Worm (Caenorhabditis elegans) whole organism, young adult: ENCODE measurements around the gene Y56A3A.2.

ENCODE experiments used
- B0035.1 ChIP-seq: sonication (generic microtip); optimal IDR thresholded peaks from 2 replicates; lab custom pipeline; 2016; ENCODE audit warnings: missing genetic modification characterization, mild to moderate bottlenecking, missing compliant biosample characterization, missing genotype, missing genetic modification reagents
- B0336.3 ChIP-seq: fragments of 200-800 bp; sonication (Bioruptor generic); IDR thresholded peaks from 2 replicates; pipeline ENCODE4 v1.3.6; 2022; ENCODE audit warnings: missing genetic modification characterization, missing compliant biosample characterization
- C06A6.2 ChIP-seq: fragments of 200-800 bp; sonication (Bioruptor generic); conservative IDR thresholded peaks from 2 replicates; pipeline ENCODE4 v1.3.6; 2022; ENCODE audit warnings: missing genetic modification characterization, missing compliant biosample characterization
- D2030.7 ChIP-seq: fragments of 200-800 bp; sonication (Bioruptor generic); IDR thresholded peaks from 2 replicates; pipeline ENCODE4 v1.3.6; 2022; ENCODE audit warnings: missing genetic modification reagents, missing genetic modification characterization, missing compliant biosample characterization
- F22D6.2 ChIP-seq: sonication (generic microtip); optimal IDR thresholded peaks from 2 replicates; lab custom pipeline; 2016; ENCODE audit warnings: mild to moderate bottlenecking, missing genetic modification characterization, missing compliant biosample characterization
- T07F8.4 ChIP-seq: sonication (generic microtip); optimal IDR thresholded peaks from 2 replicates; lab custom pipeline; 2016; ENCODE audit warnings: mild to moderate bottlenecking, missing genetic modification characterization, moderate library complexity, missing compliant biosample characterization
- T26A5.8 ChIP-seq: sonication (generic microtip); optimal IDR thresholded peaks from 2 replicates; lab custom pipeline; 2016; ENCODE audit warnings: missing genetic modification characterization, missing compliant biosample characterization
- ama-1 ChIP-seq, 3 experiments: fragments of 150-350 bp in 1 of 3; sonication (generic microtip) in 2 of 3; optimal IDR thresholded peaks; 2 replicates each; lab custom pipeline; 2014 to 2018; ENCODE audit warnings: missing biosample characterization in 2 of 3, missing genetic modification characterization in 2 of 3, missing genetic modification reagents in 2 of 3
- aptf-3 ChIP-seq: fragments of 200-800 bp; sonication (Bioruptor generic); IDR thresholded peaks from 2 replicates; pipeline ENCODE4 v1.3.6; 2022; ENCODE audit warnings: missing genetic modification characterization, missing compliant biosample characterization
- bed-1 ChIP-seq: fragments of 200-800 bp; sonication (Bioruptor generic); IDR thresholded peaks from 2 replicates; pipeline ENCODE4 v1.3.6; 2022; ENCODE audit warnings: missing genetic modification reagents, missing genetic modification characterization, missing compliant biosample characterization
- bed-2 ChIP-seq: fragments of 200-800 bp; sonication (Bioruptor generic); IDR thresholded peaks from 2 replicates; pipeline ENCODE4 v1.3.6; 2022; ENCODE audit warnings: missing genetic modification reagents, missing genetic modification characterization, missing compliant biosample characterization
- ceh-58 ChIP-seq: fragments of 200-800 bp; sonication (Bioruptor generic); IDR thresholded peaks from 2 replicates; pipeline ENCODE4 v1.3.6; 2022; ENCODE audit warnings: missing genetic modification characterization, missing compliant biosample characterization
- dox-1 ChIP-seq: fragments of 200-800 bp; sonication (Bioruptor generic); IDR thresholded peaks from 2 replicates; pipeline ENCODE4 v1.3.6; 2022; ENCODE audit warnings: missing genetic modification reagents, missing genetic modification characterization, missing compliant biosample characterization
- efl-1 ChIP-seq: fragments of 150-350 bp; optimal IDR thresholded peaks from 2 replicates; lab custom pipeline; 2014; ENCODE audit warnings: missing biosample characterization, missing genetic modification reagents, missing genetic modification characterization
- egrh-3 ChIP-seq: fragments of 200-800 bp; sonication (Bioruptor generic); IDR thresholded peaks from 2 replicates; pipeline ENCODE4 v1.3.6; 2022; ENCODE audit warnings: missing genetic modification reagents, missing genetic modification characterization, missing compliant biosample characterization
- ekl-4 ChIP-seq: fragments of 200-800 bp; sonication (Bioruptor generic); IDR thresholded peaks from 2 replicates; pipeline ENCODE4 v1.3.6; 2022; ENCODE audit warnings: missing genetic modification reagents, missing genetic modification characterization, missing compliant biosample characterization
- him-1 ChIP-seq: sonication (generic microtip); optimal IDR thresholded peaks from 2 replicates; lab custom pipeline; 2016; ENCODE audit warnings: missing genotype, missing genetic modification reagents, missing genetic modification characterization, missing compliant biosample characterization
- hlh-26 ChIP-seq: fragments of 200-800 bp; sonication (Bioruptor generic); conservative IDR thresholded peaks from 2 replicates; pipeline ENCODE4 v1.3.6; 2022; ENCODE audit warnings: missing genetic modification reagents, missing genetic modification characterization, missing compliant biosample characterization
- hmg-1.2 ChIP-seq: fragments of 200-800 bp; sonication (Bioruptor generic); IDR thresholded peaks from 2 replicates; pipeline ENCODE4 v1.3.6; 2022; ENCODE audit warnings: missing genetic modification reagents, missing genetic modification characterization, missing compliant biosample characterization
- lag-1 ChIP-seq: fragments of 200-800 bp; sonication (Bioruptor generic); IDR thresholded peaks from 2 replicates; pipeline ENCODE4 v1.3.6; 2022; ENCODE audit warnings: missing genetic modification reagents, missing genetic modification characterization, missing compliant biosample characterization
- let-607 ChIP-seq, 2 experiments: fragments of 200-800 bp in 1 of 2; sonication (Bioruptor generic) in 1 of 2; sonication (generic microtip) in 1 of 2; optimal IDR thresholded peaks; 2 replicates each; lab custom pipeline; 2016 to 2018; ENCODE audit warnings: mild to moderate bottlenecking in 2 of 2, missing compliant biosample characterization in 2 of 2, missing genetic modification characterization in 2 of 2, moderate library complexity in 2 of 2, missing genotype in 1 of 2
- lin-35 ChIP-seq, 3 experiments: fragments of 150-350 bp in 2 of 3; sonication (generic microtip) in 1 of 3; optimal IDR thresholded peaks; 2 replicates each; lab custom pipeline; 2014 to 2018; ENCODE audit warnings: missing biosample characterization in 3 of 3, missing genetic modification characterization in 3 of 3, missing genetic modification reagents in 3 of 3
- lsy-27 ChIP-seq: sonication (generic microtip); optimal IDR thresholded peaks from 2 replicates; lab custom pipeline; 2017; ENCODE audit warnings: missing genetic modification characterization, mild to moderate bottlenecking, missing compliant biosample characterization, antibody characterized with exemption, missing genotype, borderline replicate concordance; ENCODE audit not compliant: insufficient read depth
- madf-3 ChIP-seq: fragments of 200-800 bp; sonication (Bioruptor generic); IDR thresholded peaks from 2 replicates; pipeline ENCODE4 v1.3.6; 2022; ENCODE audit warnings: missing genetic modification reagents, missing genetic modification characterization, missing compliant biosample characterization
- nhr-80 ChIP-seq: sonication (generic microtip); optimal IDR thresholded peaks from 2 replicates; lab custom pipeline; 2016; ENCODE audit warnings: missing genetic modification characterization, missing compliant biosample characterization
- pha-4 ChIP-seq: fragments of 150-350 bp; sonication (generic microtip); optimal IDR thresholded peaks from 2 replicates; lab custom pipeline; 2014; ENCODE audit warnings: missing biosample characterization, missing genetic modification reagents, missing genetic modification characterization
- repo-1 ChIP-seq: sonication (generic microtip); optimal IDR thresholded peaks from 2 replicates; lab custom pipeline; 2017; ENCODE audit warnings: mild to moderate bottlenecking, missing genetic modification characterization, missing compliant biosample characterization
- rpc-1 ChIP-seq, 2 experiments: fragments of 150-350 bp in 1 of 2; sonication (generic microtip) in 1 of 2; optimal IDR thresholded peaks; 2 replicates each; lab custom pipeline; 2014 to 2018; ENCODE audit warnings: missing biosample characterization in 1 of 2, missing genetic modification characterization in 1 of 2, missing genetic modification reagents in 1 of 2, missing genotype in 1 of 2
- snpc-1.1 ChIP-seq: sonication (generic microtip); optimal IDR thresholded peaks from 2 replicates; lab custom pipeline; 2017; ENCODE audit warnings: missing genetic modification characterization, mild to moderate bottlenecking, missing compliant biosample characterization, antibody characterized with exemption, moderate library complexity, missing genotype, missing genetic modification reagents; ENCODE audit not compliant: insufficient read depth
- snpc-1.3 ChIP-seq: sonication (generic microtip); optimal IDR thresholded peaks from 2 replicates; lab custom pipeline; 2017; ENCODE audit warnings: missing genetic modification characterization, mild to moderate bottlenecking, missing compliant biosample characterization, antibody characterized with exemption, moderate library complexity, missing genotype, missing genetic modification reagents; ENCODE audit not compliant: insufficient read depth
- zfh-2 ChIP-seq: fragments of 200-800 bp; sonication (Bioruptor generic); conservative IDR thresholded peaks from 2 replicates; pipeline ENCODE4 v1.3.6; 2022; ENCODE audit warnings: missing genetic modification reagents, missing genetic modification characterization, missing compliant biosample characterization
- zim-3 ChIP-seq: sonication (generic microtip); optimal IDR thresholded peaks from 2 replicates; lab custom pipeline; 2017; ENCODE audit warnings: mild to moderate bottlenecking, missing genetic modification characterization, moderate library complexity, missing compliant biosample characterization
- ztf-18 ChIP-seq: sonication (generic microtip); optimal IDR thresholded peaks from 2 replicates; lab custom pipeline; 2016; ENCODE audit warnings: missing genotype, mild to moderate bottlenecking, missing genetic modification characterization, missing compliant biosample characterization

Y56A3A.2 gene

DNA sequence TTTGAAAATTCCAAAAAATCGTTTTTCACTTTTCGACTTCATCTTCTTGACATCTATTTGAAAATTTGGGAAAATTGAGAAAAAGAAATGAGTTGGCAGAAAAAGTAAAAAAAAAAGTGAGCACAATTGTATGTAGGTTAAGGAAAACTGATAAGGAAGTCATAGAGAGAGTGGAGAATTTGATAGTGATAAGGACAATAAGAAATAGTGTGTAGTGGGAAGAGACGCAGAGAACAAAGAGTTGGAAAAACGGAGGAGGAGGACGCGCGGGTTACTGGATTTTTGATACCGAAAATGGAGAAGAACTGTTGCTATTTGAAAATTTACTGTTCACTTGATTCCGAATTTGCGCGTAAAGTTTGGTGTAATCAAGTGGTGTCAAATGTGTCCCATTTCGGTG is 16.7 kb upstream of the Y56A3A.2 start, which contains the start of gene Y56A3A.6:
TSS of gene Y56A3A.6 (minus strand) at position 53 of the 400 bp plus-strand sequence.
- TF ChIP-seq dox-1 (GFP tag; lab: Robert Waterston, UW) (0 out of 2 replicates have a peak, but pooled peaks have one; percentile 10), ceh-58 (GFP tag; lab: Robert Waterston, UW) (no peak), nhr-80 (tag; lab: Kevin White, UChicago) (peak; percentile 54), snpc-1.3 (tag; lab: Kevin White, UChicago) (no peak), let-607 (tag; optimal IDR thresholded peaks at IDR 0.05; lab: Kevin White, UChicago) (peak in 1 of 2 experiments; percentile 23), hmg-1.2 (GFP tag; lab: Robert Waterston, UW) (peak; percentile 89)

DNA sequence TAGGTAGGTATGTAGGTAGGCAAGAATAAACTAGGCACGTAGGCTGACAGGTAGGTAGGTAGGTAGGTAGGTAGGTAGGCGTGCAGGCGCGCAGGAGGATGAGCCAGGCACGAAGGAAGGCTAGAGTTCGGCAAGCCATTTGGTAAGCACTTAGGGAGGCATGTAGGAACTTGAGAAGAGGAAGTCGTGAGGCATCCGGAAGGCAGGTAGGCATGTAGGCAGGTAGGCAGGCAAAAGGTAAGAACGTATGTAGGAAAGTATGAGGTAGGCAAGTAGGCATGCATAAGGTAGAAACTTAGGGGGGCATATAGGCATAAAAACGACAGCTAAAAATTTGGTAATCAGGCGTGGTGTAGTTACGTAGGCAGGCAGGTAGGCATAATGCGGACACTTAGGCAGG is 14.1 kb upstream of the Y56A3A.2 start:
- TF ChIP-seq bed-2 (GFP tag; lab: Robert Waterston, UW) (no peak), hlh-26 (no peak), zfh-2 (0 out of 2 replicates have a peak, but pooled peaks have one; percentile 23)

DNA sequence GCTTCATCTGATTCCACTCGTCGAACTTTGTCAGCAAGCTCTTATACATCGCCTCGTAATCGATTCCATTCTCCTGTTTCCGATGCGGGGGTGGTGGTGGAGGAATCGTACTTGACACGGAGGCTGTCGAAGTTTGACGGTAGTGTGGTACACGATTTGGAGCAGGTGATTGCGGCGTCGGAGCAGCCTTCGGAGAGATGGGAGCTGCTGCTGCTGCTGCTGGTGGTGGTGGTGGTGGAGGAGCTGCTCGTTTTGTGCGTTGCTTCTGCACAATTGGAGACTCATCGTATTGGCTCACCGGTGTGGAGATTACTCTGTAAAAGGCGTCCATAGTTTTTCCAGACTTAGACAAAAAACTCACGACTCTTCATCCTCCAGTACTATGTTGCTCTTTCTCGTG is 12.2 kb upstream of the Y56A3A.2 start:
- TF ChIP-seq egrh-3 (GFP tag; lab: Robert Waterston, UW) (peak; percentile 66), T26A5.8 (tag; lab: Kevin White, UChicago) (no peak), F22D6.2 (tag; lab: Kevin White, UChicago) (no peak), C06A6.2 (GFP tag; lab: Robert Waterston, UW) (no peak), bed-1 (GFP tag; lab: Robert Waterston, UW) (no peak), B0035.1 (tag; lab: Kevin White, UChicago) (no peak), madf-3 (no peak), T07F8.4 (no peak), ekl-4 (GFP tag; lab: Robert Waterston, UW) (0 out of 2 replicates have a peak, but pooled peaks have one; percentile 25), hlh-26 (no peak), lag-1 (GFP tag; lab: Robert Waterston, UW) (no peak), B0336.3 (no peak), pha-4 (no peak), D2030.7 (no peak), lsy-27 (tag; lab: Kevin White, UChicago) (no peak), zfh-2 (peak; percentile 81), bed-2 (GFP tag; lab: Robert Waterston, UW) (no peak)

DNA sequence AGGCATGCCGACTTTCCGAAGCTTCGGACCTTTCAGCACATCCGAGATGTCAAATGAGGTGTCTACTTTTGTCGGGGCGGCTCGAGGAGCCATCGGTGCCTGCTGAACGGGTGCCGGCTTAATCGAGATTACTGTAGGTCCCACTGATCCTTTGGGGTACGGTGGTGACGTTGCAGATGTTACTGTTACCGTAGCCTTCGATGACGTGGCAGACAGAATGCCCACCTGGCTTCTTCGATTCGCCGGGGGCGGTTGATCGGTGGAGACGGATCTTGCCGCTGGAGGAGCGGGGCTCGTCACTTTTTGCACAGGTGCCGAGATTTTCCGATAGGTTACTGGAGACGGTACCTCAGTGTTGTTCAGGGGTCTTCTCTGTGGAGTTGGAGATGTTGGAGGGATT is 9.6 kb upstream of the Y56A3A.2 start:
- TF ChIP-seq efl-1 (GFP tag; lab: Kevin White, UChicago), result no peak
- no peak for TF ChIP-seq snpc-1.1 (tag; lab: Kevin White, UChicago)
- TF ChIP-seq aptf-3 (GFP tag; lab: Robert Waterston, UW), result 0 out of 2 replicates have a peak, but pooled peaks have one; percentile 19
- TF ChIP-seq him-1 (tag; lab: Kevin White, UChicago), result no peak
- TF ChIP-seq ama-1 (optimal IDR thresholded peaks at IDR 0.05; lab: Kevin White, UChicago), result no peak
- no peak for TF ChIP-seq ama-1 (GFP tag; optimal IDR thresholded peaks at IDR 0.05; lab: Kevin White, UChicago)
- TF ChIP-seq egrh-3 (GFP tag; lab: Robert Waterston, UW), result peak; percentile 9; the same call in 1 of the 2 replicates
- TF ChIP-seq repo-1 (tag; lab: Kevin White, UChicago), result no peak
- TF ChIP-seq rpc-1 (optimal IDR thresholded peaks at IDR 0.05; lab: Kevin White, UChicago), result no peak
- no peak for TF ChIP-seq rpc-1 (tag; optimal IDR thresholded peaks at IDR 0.05; lab: Kevin White, UChicago)
- no peak for TF ChIP-seq zim-3 (tag; lab: Kevin White, UChicago)
- TF ChIP-seq ztf-18 (tag; lab: Kevin White, UChicago), result no peak
- TF ChIP-seq lin-35 (GFP tag; optimal IDR thresholded peaks at IDR 0.05; lab: Kevin White, UChicago), result no peak
- 0 out of 2 replicates have a peak, but pooled peaks have one; percentile 79 for TF ChIP-seq bed-1 (GFP tag; lab: Robert Waterston, UW)
- peak; percentile 54 for TF ChIP-seq zfh-2
